Worm (Caenorhabditis elegans): ENCODE results near the gene Y32F6B.9.

Y32F6B.9 gene

ce11 chrV:10466607-10467092, 11.8 kb upstream of the Y32F6B.9 start (continued):
- TF ChIP-seq tbx-2 (tag; optimal IDR thresholded peaks at IDR 0.05), result peak; percentile 91
- TF ChIP-seq ceh-2 (tag; optimal IDR thresholded peaks at IDR 0.05), result peak; percentile 41
- TF ChIP-seq T23F11.4 (GFP tag; optimal IDR thresholded peaks at IDR 0.05), result peak; percentile 2
- peak; percentile 12 for TF ChIP-seq ceh-22 (tag; optimal IDR thresholded peaks at IDR 0.05)
- peak; percentile 80 for TF ChIP-seq rnt-1 (tag; optimal IDR thresholded peaks at IDR 0.05)
- peak; percentile 65 for TF ChIP-seq F13H6.1 (tag; optimal IDR thresholded peaks at IDR 0.05)
- peak; percentile 91 for TF ChIP-seq ref-2 (tag; optimal IDR thresholded peaks at IDR 0.05)
- TF ChIP-seq unc-86 (tag; optimal IDR thresholded peaks at IDR 0.05), result no peak
- peak; percentile 95 for TF ChIP-seq ceh-31 (tag; optimal IDR thresholded peaks at IDR 0.05)

- TF ChIP-seq mec-3 (tag; optimal IDR thresholded peaks at IDR 0.05; ENCODE audit: borderline replicate concordance), result no peak
- no peak for TF ChIP-seq C38D4.7 (GFP tag; optimal IDR thresholded peaks at IDR 0.05)
- TF ChIP-seq che-1 (tag; optimal IDR thresholded peaks at IDR 0.05), result no peak
Measured at ce11 chrV:10467104-10467503, 11.4 kb upstream of the Y32F6B.9 start.

- TF ChIP-seq ceh-48 (tag; optimal IDR thresholded peaks at IDR 0.05) (no peak), elt-4 (tag; optimal IDR thresholded peaks at IDR 0.05) (no peak), dve-1 (tag; optimal IDR thresholded peaks at IDR 0.05) (no peak), ahr-1 (tag; optimal IDR thresholded peaks at IDR 0.05) (no peak), hlh-30 (tag; optimal IDR thresholded peaks at IDR 0.05; ENCODE audit: insufficient read depth) (no peak)
Measured at ce11 chrV:10467659-10468058, 10.8 kb upstream of the Y32F6B.9 start.

ce11 chrV:10468190-10468589, 10.3 kb upstream of the Y32F6B.9 start, which contains the start of gene egl-9:
Gene egl-9 (plus strand): TSS chrV:10468517.
- TF ChIP-seq ceh-19 (GFP tag; optimal IDR thresholded peaks at IDR 0.05) (no peak), ahr-1 (tag; optimal IDR thresholded peaks at IDR 0.05) (no peak), ref-2 (tag; optimal IDR thresholded peaks at IDR 0.05) (no peak), pros-1 (tag; optimal IDR thresholded peaks at IDR 0.05) (no peak), hlh-15 (tag; optimal IDR thresholded peaks at IDR 0.05) (no peak), nhr-11 (tag; optimal IDR thresholded peaks at IDR 0.05) (no peak), ceh-6 (GFP tag; optimal IDR thresholded peaks at IDR 0.05) (no peak), Y22D7AL.16 (tag; optimal IDR thresholded peaks at IDR 0.05) (no peak), ceh-18 (tag; optimal IDR thresholded peaks at IDR 0.05) (no peak), nfya-1 (tag; optimal IDR thresholded peaks at IDR 0.05) (no peak), F13H6.1 (tag; optimal IDR thresholded peaks at IDR 0.05) (no peak), tbx-7 (tag; optimal IDR thresholded peaks at IDR 0.05) (no peak), K02D7.2 (tag; optimal IDR thresholded peaks at IDR 0.05) (no peak), odd-2 (tag; optimal IDR thresholded peaks at IDR 0.05) (no peak), ceh-2 (tag; optimal IDR thresholded peaks at IDR 0.05) (no peak), npax-4 (tag; optimal IDR thresholded peaks at IDR 0.05) (no peak)

- TF ChIP-seq K09A11.1 (tag; optimal IDR thresholded peaks at IDR 0.05; ENCODE audit: insufficient read depth), result no peak
- no peak for TF ChIP-seq T23F11.4 (GFP tag; optimal IDR thresholded peaks at IDR 0.05)
- no peak for TF ChIP-seq ceh-9 (tag; optimal IDR thresholded peaks at IDR 0.05)
- TF ChIP-seq ceh-31 (tag; optimal IDR thresholded peaks at IDR 0.05), result no peak
- TF ChIP-seq pha-2 (tag; optimal IDR thresholded peaks at IDR 0.05), result no peak
- no peak for TF ChIP-seq ztf-16 (tag; optimal IDR thresholded peaks at IDR 0.05)
- TF ChIP-seq pat-9 (tag; optimal IDR thresholded peaks at IDR 0.05), result no peak
- no peak for TF ChIP-seq ceh-14 (tag; optimal IDR thresholded peaks at IDR 0.05)
- no peak for TF ChIP-seq nhr-11 (tag; optimal IDR thresholded peaks at IDR 0.05)
- TF ChIP-seq ama-1 (optimal IDR thresholded peaks at IDR 0.05), result no peak
- TF ChIP-seq elt-4 (tag; optimal IDR thresholded peaks at IDR 0.05), result no peak
- TF ChIP-seq pag-3 (tag; optimal IDR thresholded peaks at IDR 0.05; ENCODE audit: borderline replicate concordance), result no peak
- no peak for TF ChIP-seq gmeb-2 (tag; optimal IDR thresholded peaks at IDR 0.05)
- no peak for TF ChIP-seq ttx-3 (tag; optimal IDR thresholded peaks at IDR 0.05)
- no peak for TF ChIP-seq elt-2 (tag; optimal IDR thresholded peaks at IDR 0.05)
- no peak for TF ChIP-seq ceh-48 (tag; optimal IDR thresholded peaks at IDR 0.05)
Measured at ce11 chrV:10468709-10469108, 9.8 kb upstream of the Y32F6B.9 start.
